Worm (Caenorhabditis elegans): ENCODE data around the gene D2023.3.

The D2023.3 gene

DNA sequence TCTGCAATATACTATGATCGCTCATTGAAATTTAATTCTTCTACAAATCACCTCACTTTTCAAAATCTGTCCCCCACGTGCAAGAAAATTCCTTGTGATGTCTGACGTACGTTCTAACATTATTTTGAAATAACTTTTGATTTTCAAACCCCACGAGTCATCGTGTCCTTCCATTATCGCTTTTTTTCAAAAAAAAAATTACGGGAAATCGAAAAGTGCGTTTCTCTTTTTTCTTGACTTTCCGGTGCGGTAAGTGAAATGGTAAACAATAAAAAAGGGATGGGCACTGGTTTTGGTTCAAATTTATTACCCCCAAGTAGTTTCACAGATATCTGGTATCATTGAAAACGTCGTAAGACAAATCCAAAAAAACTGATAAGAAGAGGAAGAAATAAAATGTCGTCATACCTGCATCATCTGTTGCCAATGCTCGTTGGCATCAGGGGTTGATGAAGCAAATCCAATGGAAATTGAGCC is 8.3 kb downstream of the D2023.3 start:
- TF ChIP-seq pes-1 (GFP tag; IDR thresholded peaks at IDR 0.05), result no peak
- no peak for TF ChIP-seq tbx-37 (GFP tag; conservative IDR thresholded peaks at IDR 0.05)
- no peak for TF ChIP-seq tra-4 (tag; optimal IDR thresholded peaks at IDR 0.05)
- no peak for TF ChIP-seq ama-1 (optimal IDR thresholded peaks at IDR 0.05)
- no peak for TF ChIP-seq hmg-4 (GFP tag; optimal IDR thresholded peaks at IDR 0.05)
- no peak for TF ChIP-seq tbx-11 (GFP tag; IDR thresholded peaks at IDR 0.05)
- TF ChIP-seq B0310.2 (tag; optimal IDR thresholded peaks at IDR 0.05), result no peak
- TF ChIP-seq ceh-36 (tag; optimal IDR thresholded peaks at IDR 0.05), result no peak
- no peak for TF ChIP-seq ets-7 (tag; optimal IDR thresholded peaks at IDR 0.05)
- TF ChIP-seq sea-1 (GFP tag; conservative IDR thresholded peaks at IDR 0.05), result no peak
- no peak for TF ChIP-seq ceh-13 (GFP tag; optimal IDR thresholded peaks at IDR 0.05)

DNA sequence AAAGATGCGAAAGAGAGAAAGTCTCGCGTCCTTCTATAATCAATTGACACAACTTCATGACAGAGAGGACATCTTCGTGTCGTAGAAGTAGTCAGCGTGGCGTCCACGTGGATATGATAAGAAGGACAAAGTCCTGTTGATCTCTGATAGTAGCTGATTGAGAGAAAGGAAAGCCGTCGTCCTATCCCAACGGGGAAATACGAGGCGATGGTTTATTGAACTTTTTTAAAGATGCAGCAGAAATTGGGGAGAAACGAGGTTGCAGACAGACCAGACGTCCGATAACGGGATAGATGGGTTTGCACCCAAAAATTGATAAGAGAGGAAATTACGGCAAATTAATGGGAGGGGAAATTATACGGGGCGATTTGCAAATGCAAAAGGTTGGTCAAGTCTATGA is 9.3 kb downstream of the D2023.3 start:
- TF ChIP-seq aly-1 (tag; optimal IDR thresholded peaks at IDR 0.05), result no peak
- no peak for TF ChIP-seq scrt-1 (GFP tag; IDR thresholded peaks at IDR 0.05)
- no peak for TF ChIP-seq hmbx-1 (tag; optimal IDR thresholded peaks at IDR 0.05)
- no peak for TF ChIP-seq pes-1 (GFP tag; IDR thresholded peaks at IDR 0.05)
- TF ChIP-seq tbx-37 (GFP tag; conservative IDR thresholded peaks at IDR 0.05), result no peak
- TF ChIP-seq F13C5.2 (tag; optimal IDR thresholded peaks at IDR 0.05), result no peak

DNA sequence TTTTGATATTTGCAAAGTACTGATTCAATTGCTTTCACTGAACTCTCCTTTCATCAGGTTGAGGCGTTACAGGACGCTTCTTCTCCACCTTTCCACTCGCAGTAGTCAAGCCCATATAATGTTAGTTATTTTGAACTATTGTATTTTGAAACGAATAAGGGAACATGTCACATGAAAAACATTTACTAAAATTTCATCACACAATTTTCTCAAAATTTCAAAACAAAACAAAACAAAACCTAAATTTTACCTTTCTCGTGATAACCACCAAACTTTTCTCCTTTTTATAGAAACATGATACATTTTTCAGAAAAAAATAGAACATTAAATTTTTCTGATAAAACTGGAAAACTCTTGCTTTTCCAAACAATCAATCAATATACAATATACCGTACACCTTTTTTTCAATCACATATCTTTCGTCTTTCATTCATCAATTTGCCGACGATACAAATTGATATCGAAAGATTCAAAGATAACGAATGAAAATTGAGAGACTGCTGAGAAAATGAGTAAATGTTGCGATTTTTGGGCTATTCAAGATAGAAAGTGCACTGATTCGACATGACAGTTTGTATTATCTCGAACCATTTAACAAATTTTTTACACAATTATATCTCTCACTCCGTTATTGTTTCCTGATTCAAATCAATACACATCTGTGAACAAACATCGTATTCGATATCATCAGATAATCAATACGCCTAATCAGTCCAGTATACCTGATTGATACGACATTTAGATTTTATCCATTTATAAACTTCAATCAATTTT is 10.6 kb downstream of the D2023.3 start:
- TF ChIP-seq tbx-37 (GFP tag; conservative IDR thresholded peaks at IDR 0.05), result no peak
- no peak for TF ChIP-seq F13C5.2 (tag; optimal IDR thresholded peaks at IDR 0.05)
- no peak for TF ChIP-seq tbx-11 (GFP tag; IDR thresholded peaks at IDR 0.05)
- TF ChIP-seq scrt-1 (GFP tag; IDR thresholded peaks at IDR 0.05), result no peak
- TF ChIP-seq ceh-13 (GFP tag; optimal IDR thresholded peaks at IDR 0.05), result no peak
- no peak for TF ChIP-seq hmg-4 (GFP tag; optimal IDR thresholded peaks at IDR 0.05)
- TF ChIP-seq ceh-36 (tag; optimal IDR thresholded peaks at IDR 0.05), result no peak
- no peak for TF ChIP-seq pes-1 (GFP tag; IDR thresholded peaks at IDR 0.05)
- TF ChIP-seq ama-1 (optimal IDR thresholded peaks at IDR 0.05), result no peak
- no peak for TF ChIP-seq flt-1 (GFP tag; IDR thresholded peaks at IDR 0.05)
- TF ChIP-seq hnd-1 (tag; optimal IDR thresholded peaks at IDR 0.05), result no peak
- no peak for TF ChIP-seq sea-1 (GFP tag; conservative IDR thresholded peaks at IDR 0.05)
- no peak for TF ChIP-seq tra-4 (tag; optimal IDR thresholded peaks at IDR 0.05)
- TF ChIP-seq B0310.2 (tag; optimal IDR thresholded peaks at IDR 0.05), result no peak
- no peak for TF ChIP-seq hmbx-1 (tag; optimal IDR thresholded peaks at IDR 0.05)

DNA sequence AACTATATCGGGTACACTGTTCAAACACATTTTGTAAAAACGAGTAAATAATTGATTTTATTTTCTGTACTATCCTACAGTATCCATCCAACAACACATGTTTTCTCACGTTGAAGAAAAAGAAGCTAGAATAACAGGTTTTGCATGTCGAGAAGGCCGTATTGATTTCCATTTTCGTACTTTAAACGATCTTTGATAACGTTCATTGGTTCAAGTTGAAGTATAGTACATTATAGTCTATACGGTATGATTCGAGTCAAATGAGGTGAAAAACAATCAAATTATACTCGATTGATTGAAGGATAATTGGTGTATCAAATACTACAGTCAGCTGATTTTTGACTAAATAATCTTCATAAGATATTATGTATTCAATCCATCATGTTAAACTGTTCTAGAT is 11.3 kb downstream of the D2023.3 start:
- TF ChIP-seq sea-1 (GFP tag; conservative IDR thresholded peaks at IDR 0.05), result no peak
- TF ChIP-seq B0310.2 (tag; optimal IDR thresholded peaks at IDR 0.05), result no peak
- TF ChIP-seq ama-1 (optimal IDR thresholded peaks at IDR 0.05), result no peak
- no peak for TF ChIP-seq tra-4 (tag; optimal IDR thresholded peaks at IDR 0.05)
- TF ChIP-seq hmbx-1 (tag; optimal IDR thresholded peaks at IDR 0.05), result no peak

DNA sequence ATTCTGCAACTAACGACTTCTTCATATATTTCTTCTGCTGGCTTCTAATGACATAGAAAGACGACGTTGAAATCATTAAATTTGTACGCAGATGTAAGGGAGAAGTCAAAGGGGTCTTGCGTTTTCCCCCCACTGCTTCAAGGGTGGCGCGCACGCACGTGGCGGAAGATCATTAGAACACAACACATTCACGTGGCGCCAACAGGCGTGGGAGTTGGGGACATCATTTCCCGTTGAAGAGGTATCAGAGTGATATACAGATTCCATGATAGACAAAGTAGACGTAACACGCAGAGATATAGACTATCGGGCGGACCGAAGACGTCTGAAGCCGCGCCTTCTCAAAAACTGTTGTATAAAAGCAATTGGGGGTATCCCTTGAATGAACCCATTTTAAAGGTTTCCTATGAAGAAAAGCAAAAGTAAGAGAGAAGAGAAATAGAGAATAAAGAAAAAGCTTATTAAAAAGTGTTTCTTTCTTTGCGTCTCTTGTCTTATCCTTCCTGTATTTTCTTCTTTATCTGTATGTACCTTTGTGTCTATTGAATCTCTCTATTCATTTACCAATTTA is 12.5 kb downstream of the D2023.3 start:
- TF ChIP-seq B0310.2 (tag; optimal IDR thresholded peaks at IDR 0.05) (no peak), hmbx-1 (tag; optimal IDR thresholded peaks at IDR 0.05) (no peak), hnd-1 (tag; optimal IDR thresholded peaks at IDR 0.05) (no peak)

DNA sequence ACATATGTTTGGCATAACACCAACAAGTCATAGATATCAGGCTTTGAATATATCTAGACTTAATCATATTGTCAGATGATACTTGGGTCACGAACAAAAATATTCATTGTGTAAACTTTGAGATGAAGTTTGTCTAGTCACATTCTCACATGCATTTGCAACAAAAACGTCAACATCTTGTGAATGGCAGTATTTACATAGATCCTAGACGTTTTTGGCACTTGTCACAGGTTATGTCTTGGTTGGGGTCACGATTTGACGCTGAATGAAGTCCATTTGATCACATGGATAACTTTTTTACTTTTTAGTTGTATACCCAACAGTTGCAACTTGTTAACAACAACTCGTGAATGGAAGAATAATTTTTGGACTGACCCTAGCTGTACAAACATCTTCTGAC is 13.5 kb downstream of the D2023.3 start:
- TF ChIP-seq ets-7 (tag; optimal IDR thresholded peaks at IDR 0.05) (no peak), hnd-1 (tag; optimal IDR thresholded peaks at IDR 0.05) (no peak), scrt-1 (GFP tag; IDR thresholded peaks at IDR 0.05) (no peak), ceh-36 (tag; optimal IDR thresholded peaks at IDR 0.05) (no peak), ama-1 (optimal IDR thresholded peaks at IDR 0.05) (no peak), aly-1 (tag; optimal IDR thresholded peaks at IDR 0.05) (no peak), hmbx-1 (tag; optimal IDR thresholded peaks at IDR 0.05) (no peak), tbx-37 (GFP tag; conservative IDR thresholded peaks at IDR 0.05) (no peak)

DNA sequence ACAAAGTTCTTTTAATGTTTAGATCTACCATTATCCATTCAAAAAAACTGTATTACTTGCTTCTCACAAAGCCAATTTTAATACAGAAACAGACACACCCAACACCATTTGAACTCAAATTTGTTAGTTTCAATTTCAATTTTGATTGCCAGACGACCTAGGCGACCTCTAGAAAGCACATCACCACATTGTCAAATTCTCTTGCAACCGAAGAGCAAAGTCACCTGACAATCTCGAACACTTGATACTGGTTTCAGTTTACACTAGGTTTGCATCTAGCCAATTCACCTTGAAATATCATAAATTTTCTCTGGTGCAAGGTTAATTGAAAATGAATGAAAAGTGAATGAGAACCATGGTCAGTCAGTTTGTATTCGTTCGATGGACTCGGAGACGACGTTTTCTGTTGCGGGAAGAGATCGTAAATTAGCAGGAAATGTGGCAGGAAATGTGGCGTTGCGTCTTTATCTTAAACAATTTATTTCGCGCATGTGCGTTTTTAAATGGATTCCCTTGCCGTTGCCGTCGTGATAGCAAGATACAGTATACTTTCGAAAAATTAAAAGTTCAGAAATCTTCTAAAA is 14.5 kb downstream of the D2023.3 start:
- TF ChIP-seq flt-1 (GFP tag; IDR thresholded peaks at IDR 0.05), result no peak
- no peak for TF ChIP-seq hmbx-1 (tag; optimal IDR thresholded peaks at IDR 0.05)
- no peak for TF ChIP-seq sea-1 (GFP tag; conservative IDR thresholded peaks at IDR 0.05)
- no peak for TF ChIP-seq F13C5.2 (tag; optimal IDR thresholded peaks at IDR 0.05)

DNA sequence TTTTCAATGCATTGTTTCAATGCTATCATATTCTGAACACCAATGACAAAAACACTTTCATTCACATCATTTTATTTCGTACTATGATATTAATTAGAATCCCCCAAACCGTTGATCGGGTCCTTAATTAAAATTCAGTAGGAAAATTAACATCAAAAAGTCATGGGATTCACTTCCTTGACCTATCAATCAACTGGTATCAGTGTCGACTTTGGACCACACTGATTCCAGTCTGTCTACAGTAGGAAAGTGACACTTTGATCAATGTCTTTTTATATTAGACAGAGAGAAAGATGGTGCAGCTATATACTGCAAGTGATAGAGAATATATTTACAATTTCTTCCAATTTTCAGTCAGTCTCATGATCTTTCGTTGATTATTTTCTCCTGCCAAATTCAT is 15.5 kb downstream of the D2023.3 start:
- TF ChIP-seq ets-7 (tag; optimal IDR thresholded peaks at IDR 0.05) (no peak), tbx-37 (GFP tag; conservative IDR thresholded peaks at IDR 0.05) (no peak), sea-1 (GFP tag; conservative IDR thresholded peaks at IDR 0.05) (no peak)
